Fruit fly (Drosophila melanogaster): ENCODE measurements around the gene jar.
A peak's percentile ranks its signal among the peaks of the same experiment; 100 is the strongest.

The jar gene

DNA sequence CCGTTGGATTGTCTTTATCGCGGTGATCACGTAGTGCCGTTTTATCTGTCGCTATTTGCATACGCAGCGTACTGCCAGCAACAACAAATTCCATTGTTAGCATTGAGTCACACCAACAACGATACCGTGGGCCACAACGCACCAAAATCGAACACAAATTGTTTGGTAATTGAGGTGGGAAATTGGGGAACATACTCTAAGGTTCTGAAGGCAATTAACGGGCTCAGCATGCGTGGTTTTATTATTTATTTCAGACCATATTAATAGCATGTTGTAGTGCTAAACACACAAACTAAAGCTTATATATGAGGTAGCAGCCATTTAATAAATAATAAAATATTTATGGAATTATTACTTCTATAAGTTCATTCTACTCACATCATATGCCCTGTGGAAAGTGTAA, 27.5 kb upstream of the jar start (continued):
- TF ChIP-seq CG5245 (GFP tag; optimal IDR thresholded peaks at IDR 0.05) (peak; percentile 17), ems (GFP tag; optimal IDR thresholded peaks at IDR 0.05) (no peak), CG7357 (GFP tag; IDR thresholded peaks at IDR 0.05) (no peak), CG6254 (GFP tag; optimal IDR thresholded peaks at IDR 0.05) (no peak), trh (GFP tag; optimal IDR thresholded peaks at IDR 0.05) (peak; percentile 1), CG13287 (GFP tag; IDR thresholded peaks at IDR 0.05; ENCODE audit: partially characterized antibody) (no peak), caup (GFP tag; optimal IDR thresholded peaks at IDR 0.05; ENCODE audit: severe bottlenecking) (peak; percentile 17), Bteb2 (GFP tag; optimal IDR thresholded peaks at IDR 0.05) (no peak), CG4404 (GFP tag; IDR thresholded peaks at IDR 0.05) (no peak), Eip74EF (GFP tag; optimal IDR thresholded peaks at IDR 0.05) (peak in 1 of 2 experiments; percentile 36), CG12155 (GFP tag; optimal IDR thresholded peaks at IDR 0.05) (no peak), CG7963 (GFP tag; IDR thresholded peaks at IDR 0.05; ENCODE audit: partially characterized antibody) (no peak), CG31441 (GFP tag; IDR thresholded peaks at IDR 0.05) (peak; percentile 58), CG12659 (GFP tag; optimal IDR thresholded peaks at IDR 0.05) (no peak), slbo (GFP tag; IDR thresholded peaks at IDR 0.05) (peak; percentile 11; the same call in 1 of the 2 replicates), Gsc (GFP tag; IDR thresholded peaks at IDR 0.05) (no peak), Drgx (GFP tag; IDR thresholded peaks at IDR 0.05) (no peak), Oaz (GFP tag; IDR thresholded peaks at IDR 0.05) (no peak), Deaf1 (tag; optimal IDR thresholded peaks at IDR 0.05) (no peak), cas (GFP tag; IDR thresholded peaks at IDR 0.05) (no peak), Sox102F (GFP tag; optimal IDR thresholded peaks at IDR 0.05) (peak; percentile 33), toy (GFP tag; IDR thresholded peaks at IDR 0.05) (no peak), CrebB (tag; optimal IDR thresholded peaks at IDR 0.05) (no peak), CG31388 (GFP tag; optimal IDR thresholded peaks at IDR 0.05) (no peak), Nf-YA (GFP tag; IDR thresholded peaks at IDR 0.05) (peak; percentile 33; the same call in 1 of the 2 replicates), ato (GFP tag; IDR thresholded peaks at IDR 0.05; ENCODE audit: partially characterized antibody) (no peak), E2f1 (GFP tag; IDR thresholded peaks at IDR 0.05) (0 out of 2 replicates have a peak, but pooled peaks have one; percentile 16), Antp (GFP tag; optimal IDR thresholded peaks at IDR 0.05) (no peak), D19B (GFP tag; optimal IDR thresholded peaks at IDR 0.05) (no peak), CG3838 (GFP tag; optimal IDR thresholded peaks at IDR 0.05) (no peak), Scr (GFP tag; IDR thresholded peaks at IDR 0.05; ENCODE audit: partially characterized antibody) (no peak)

DNA sequence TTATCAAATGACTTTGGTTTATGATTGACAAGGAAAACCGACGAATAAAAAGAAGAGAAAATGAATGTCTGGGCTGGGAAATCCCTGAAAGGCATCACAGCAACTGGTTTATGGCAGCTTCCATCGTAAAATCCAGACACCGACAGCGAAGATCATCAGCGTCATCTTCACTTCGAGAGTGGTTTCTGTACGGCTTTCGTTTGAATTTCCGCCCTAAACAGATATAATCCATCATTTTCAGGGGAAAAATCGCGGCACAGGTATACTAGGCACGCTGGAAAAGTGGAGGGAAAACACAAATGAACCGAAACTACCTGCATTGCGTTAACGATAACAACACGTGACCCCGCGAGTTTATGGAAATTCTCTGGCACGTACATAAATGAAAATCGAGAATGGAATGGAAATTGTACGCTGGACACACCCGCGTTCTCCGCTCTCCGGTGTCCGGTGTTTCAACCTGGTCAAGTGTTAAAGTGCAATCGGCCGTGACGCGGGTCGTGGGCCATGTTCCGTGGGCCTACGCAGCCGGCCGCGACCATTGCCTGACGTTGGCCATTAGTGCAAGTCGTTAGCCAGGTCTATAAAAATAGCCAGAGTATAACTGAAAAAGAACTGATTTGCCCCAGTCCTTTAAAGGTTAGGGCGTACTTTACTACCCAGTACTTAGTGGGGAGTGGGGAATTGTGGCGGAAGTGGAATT, 26.6 kb upstream of the jar start:
- TF ChIP-seq CG12299 (tag; optimal IDR thresholded peaks at IDR 0.05) (no peak), CG8359 (GFP tag; optimal IDR thresholded peaks at IDR 0.05; ENCODE audit: borderline replicate concordance) (no peak), CG15479 (GFP tag; optimal IDR thresholded peaks at IDR 0.05) (peak; percentile 87), CG7271 (tag; optimal IDR thresholded peaks at IDR 0.05) (peak; percentile 18), CG2199 (GFP tag; IDR thresholded peaks at IDR 0.05) (0 out of 3 replicates have a peak, but pooled peaks have one; percentile 24), HLHmδ (GFP tag; optimal IDR thresholded peaks at IDR 0.05) (no peak), CG14441 (GFP tag; IDR thresholded peaks at IDR 0.05) (no peak), sqz (GFP tag; optimal IDR thresholded peaks at IDR 0.05) (no peak), chinmo (GFP tag; IDR thresholded peaks at IDR 0.05; ENCODE audit: partially characterized antibody) (no peak), pb (GFP tag; optimal IDR thresholded peaks at IDR 0.05) (no peak), CG2202 (tag; optimal IDR thresholded peaks at IDR 0.05) (no peak), CG5245 (GFP tag; optimal IDR thresholded peaks at IDR 0.05) (no peak), CTCF (GFP tag; optimal IDR thresholded peaks at IDR 0.05) (no peak), CG3838 (GFP tag; optimal IDR thresholded peaks at IDR 0.05) (no peak), CG7745 (tag; optimal IDR thresholded peaks at IDR 0.05) (peak; percentile 1), ara (GFP tag; IDR thresholded peaks at IDR 0.05) (no peak), ac (GFP tag; optimal IDR thresholded peaks at IDR 0.05) (no peak), hbn (GFP tag; IDR thresholded peaks at IDR 0.05; ENCODE audit: partially characterized antibody) (no peak), CoRest (tag; optimal IDR thresholded peaks at IDR 0.05) (no peak), tll (GFP tag; optimal IDR thresholded peaks at IDR 0.05) (peak in 1 of 2 experiments; percentile 95), CG12104 (GFP tag; optimal IDR thresholded peaks at IDR 0.05) (no peak)

All from whole organism, embryonic.